Worm (Caenorhabditis elegans) whole organism, L2 larva: ENCODE measurements around the gene acr-2.

ENCODE experiments used
- alr-1 ChIP-seq: fragments of 150-350 bp; optimal IDR thresholded peaks from 2 replicates; lab custom pipeline; 2014; ENCODE audit warnings: missing biosample characterization, missing genetic modification characterization
- elt-3 ChIP-seq: sonication (generic microtip); optimal IDR thresholded peaks from 2 replicates; lab custom pipeline; 2017; ENCODE audit warnings: missing biosample characterization, missing genetic modification characterization
- lin-11 ChIP-seq: fragments of 150-350 bp; sonication (generic microtip); optimal IDR thresholded peaks from 2 replicates; lab custom pipeline; 2014; ENCODE audit warnings: missing biosample characterization, missing genetic modification characterization, inconsistent platforms, mixed read lengths
- lsy-2 ChIP-seq, 2 experiments: fragments of 150-350 bp in 1 of 2; sonication (generic microtip) in 1 of 2; optimal IDR thresholded peaks; 2 replicates each; lab custom pipeline; 2014 to 2017; ENCODE audit warnings: missing biosample characterization in 2 of 2, missing genetic modification characterization in 2 of 2
- mab-5 ChIP-seq: fragments of 150-350 bp; optimal IDR thresholded peaks from 2 replicates; lab custom pipeline; 2014; ENCODE audit warnings: missing biosample characterization, missing genetic modification characterization
- mdl-1 ChIP-seq, 2 experiments: fragments of 150-350 bp in 1 of 2; sonication (generic microtip) in 1 of 2; optimal IDR thresholded peaks; 2 replicates each; lab custom pipeline; 2017; ENCODE audit warnings: missing biosample characterization in 2 of 2, missing genetic modification characterization in 2 of 2
- nhr-11 ChIP-seq: fragments of 150-350 bp; optimal IDR thresholded peaks from 2 replicates; lab custom pipeline; 2014; ENCODE audit warnings: missing biosample characterization, missing genetic modification characterization
- nhr-237 ChIP-seq: fragments of 150-350 bp; optimal IDR thresholded peaks from 2 replicates; lab custom pipeline; 2014; ENCODE audit warnings: missing biosample characterization, missing genetic modification characterization
- nhr-25 ChIP-seq: fragments of 150-350 bp; sonication (generic microtip); optimal IDR thresholded peaks from 3 replicates; lab custom pipeline; 2014; ENCODE audit warnings: missing biosample characterization, missing genetic modification characterization
- peb-1 ChIP-seq: fragments of 150-350 bp; optimal IDR thresholded peaks from 2 replicates; lab custom pipeline; 2014; ENCODE audit warnings: missing biosample characterization, missing genetic modification characterization
- unc-62 ChIP-seq: fragments of 150-350 bp; optimal IDR thresholded peaks from 2 replicates; lab custom pipeline; 2014; ENCODE audit warnings: missing biosample characterization, missing genetic modification reagents, missing genetic modification characterization
- ztf-11 ChIP-seq: sonication (generic microtip); optimal IDR thresholded peaks from 2 replicates; lab custom pipeline; 2017; ENCODE audit warnings: missing biosample characterization, missing genetic modification characterization

DNA sequence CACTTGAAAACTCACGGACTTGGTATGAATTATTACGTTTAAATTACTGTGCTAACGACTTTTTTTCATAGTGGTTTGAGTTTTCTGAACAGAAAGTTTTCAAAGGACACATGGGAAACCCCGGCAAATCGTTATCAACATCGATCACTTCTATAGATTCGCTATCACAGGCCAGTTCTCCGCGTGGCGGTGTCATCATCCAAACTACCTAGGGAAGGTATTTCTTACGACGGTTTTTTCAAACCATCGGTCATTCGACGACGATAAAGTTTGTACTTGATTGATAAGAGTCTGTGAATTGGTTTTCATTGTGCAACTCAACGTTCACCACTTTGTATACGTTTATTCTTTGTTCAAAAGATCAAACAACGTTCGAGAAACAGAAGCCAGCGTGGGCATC is 42.2 kb downstream of the acr-2 start:
- no peak for TF ChIP-seq ztf-11 (tag; lab: Kevin White, UChicago)
- no peak for TF ChIP-seq peb-1
- no peak for TF ChIP-seq nhr-25
- TF ChIP-seq lsy-2 (tag; optimal IDR thresholded peaks at IDR 0.05; lab: Kevin White, UChicago): no peak
- no peak for TF ChIP-seq lin-11 (tag; lab: Kevin White, UChicago)
- peak; percentile 78 to 95 for TF ChIP-seq mdl-1 (tag; optimal IDR thresholded peaks at IDR 0.05; lab: Kevin White, UChicago)
- no peak for TF ChIP-seq nhr-237 (tag; lab: Kevin White, UChicago)
- TF ChIP-seq unc-62: no peak
- TF ChIP-seq mab-5 (tag; lab: Kevin White, UChicago): no peak
- no peak for TF ChIP-seq nhr-11 (tag; lab: Kevin White, UChicago)
- TF ChIP-seq alr-1: no peak
- TF ChIP-seq elt-3 (tag; lab: Kevin White, UChicago): no peak
